Fruit fly (Drosophila melanogaster) whole organism, embryonic: ENCODE measurements around the gene CG14787.

ENCODE experiments used
- Ada2b ChIP-seq: fragments of 200-800 bp; sonication (Bioruptor generic); IDR thresholded peaks from 2 replicates; pipeline ENCODE4 v1.3.6; 2022; ENCODE audit warnings: missing biosample characterization, missing genetic modification characterization
- BEAF-32 ChIP-seq: fragments of 200-800 bp; sonication (Bioruptor generic); optimal IDR thresholded peaks from 3 replicates; lab custom pipeline; 2017; ENCODE audit warnings: missing biosample characterization, missing genetic modification characterization, mild to moderate bottlenecking, moderate library complexity, missing genetic modification reagents
- CG10147 ChIP-seq: fragments of 200-800 bp; sonication (Bioruptor generic); optimal IDR thresholded peaks from 2 replicates; lab custom pipeline; 2019; ENCODE audit warnings: missing biosample characterization, mild to moderate bottlenecking, missing genetic modification characterization, moderate library complexity
- CG11723 ChIP-seq: fragments of 200-800 bp; sonication (Bioruptor generic); optimal IDR thresholded peaks from 2 replicates; lab custom pipeline; 2017; ENCODE audit warnings: missing biosample characterization, mild to moderate bottlenecking, missing genetic modification characterization
- CG12769 ChIP-seq: fragments of 200-800 bp; sonication (Bioruptor generic); optimal IDR thresholded peaks from 2 replicates; lab custom pipeline; 2019; ENCODE audit warnings: missing biosample characterization, mild to moderate bottlenecking, missing genetic modification characterization, moderate library complexity
- CG14667 ChIP-seq: fragments of 200-800 bp; sonication (Bioruptor generic); IDR thresholded peaks from 2 replicates; pipeline ENCODE4 v1.3.6; 2022; ENCODE audit warnings: missing biosample characterization, missing genetic modification characterization
- CG14860 ChIP-seq: fragments of 200-800 bp; sonication (Bioruptor generic); IDR thresholded peaks from 3 replicates; pipeline ENCODE4 v1.3.6; 2022; ENCODE audit warnings: missing biosample characterization, missing genetic modification characterization; ENCODE audit not compliant: partially characterized antibody
- CG15269 ChIP-seq: fragments of 200-800 bp; sonication (Bioruptor generic); optimal IDR thresholded peaks from 2 replicates; lab custom pipeline; 2018; ENCODE audit warnings: missing biosample characterization, mild to moderate bottlenecking, missing genetic modification characterization, moderate library complexity
- CG17359 ChIP-seq: fragments of 200-800 bp; sonication (Bioruptor generic); optimal IDR thresholded peaks from 3 replicates; lab custom pipeline; 2018; ENCODE audit warnings: missing biosample characterization, mild to moderate bottlenecking, missing genetic modification characterization, moderate library complexity
- CG17361 ChIP-seq: fragments of 200-800 bp; sonication (Bioruptor generic); IDR thresholded peaks from 3 replicates; pipeline ENCODE4 v1.3.6; 2022; ENCODE audit warnings: missing biosample characterization, missing genetic modification characterization
- CG2129 ChIP-seq: fragments of 200-800 bp; sonication (Bioruptor generic); IDR thresholded peaks from 2 replicates; pipeline ENCODE4 v1.3.6; 2022; ENCODE audit warnings: missing biosample characterization, missing genetic modification characterization; ENCODE audit not compliant: partially characterized antibody
- CG3065 ChIP-seq: fragments of 200-800 bp; sonication (Bioruptor generic); optimal IDR thresholded peaks from 2 replicates; lab custom pipeline; 2016; ENCODE audit warnings: missing biosample characterization, missing genetic modification characterization
- CG31224 ChIP-seq: fragments of 200-800 bp; sonication (Bioruptor generic); IDR thresholded peaks from 2 replicates; pipeline ENCODE4 v1.3.6; 2022; ENCODE audit warnings: missing biosample characterization, missing genetic modification characterization
- CG3281 ChIP-seq: fragments of 200-800 bp; sonication (Bioruptor generic); optimal IDR thresholded peaks from 3 replicates; lab custom pipeline; 2017; ENCODE audit warnings: missing biosample characterization, mild to moderate bottlenecking, missing genetic modification characterization
- CG7357 ChIP-seq: fragments of 200-800 bp; sonication (Bioruptor generic); IDR thresholded peaks from 3 replicates; pipeline ENCODE4 v1.3.6; 2022; ENCODE audit warnings: missing biosample characterization, missing genetic modification characterization
- CTCF ChIP-seq: fragments of 200-800 bp; sonication (Bioruptor generic); optimal IDR thresholded peaks from 2 replicates; lab custom pipeline; 2017; ENCODE audit warnings: missing biosample characterization, mild to moderate bottlenecking, missing genetic modification characterization, moderate library complexity
- Dll ChIP-seq: fragments of 200-800 bp; sonication (Bioruptor generic); IDR thresholded peaks from 4 replicates; pipeline ENCODE4 v1.3.6; 2022; ENCODE audit warnings: missing biosample characterization, missing genetic modification characterization; ENCODE audit not compliant: partially characterized antibody
- Gsc ChIP-seq: fragments of 200-800 bp; sonication (Bioruptor generic); IDR thresholded peaks from 2 replicates; pipeline ENCODE4 v1.3.6; 2022; ENCODE audit warnings: missing biosample characterization, missing genetic modification characterization
- Mrtf ChIP-seq: fragments of 200-800 bp; sonication (Bioruptor generic); IDR thresholded peaks from 3 replicates; pipeline ENCODE4 v1.3.6; 2022; ENCODE audit warnings: missing biosample characterization, missing genetic modification characterization
- NFAT ChIP-seq: fragments of 200-800 bp; sonication (Bioruptor generic); IDR thresholded peaks from 2 replicates; pipeline ENCODE4 v1.3.6; 2022; ENCODE audit warnings: missing biosample characterization, missing genetic modification characterization
- Oli ChIP-seq: fragments of 200-800 bp; sonication (Bioruptor generic); optimal IDR thresholded peaks from 2 replicates; lab custom pipeline; 2018; ENCODE audit warnings: missing biosample characterization, mild to moderate bottlenecking, missing genetic modification characterization, moderate library complexity
- Scr ChIP-seq: fragments of 200-800 bp; sonication (Bioruptor generic); IDR thresholded peaks from 2 replicates; pipeline ENCODE4 v1.3.6; 2022; ENCODE audit warnings: missing biosample characterization, missing genetic modification characterization; ENCODE audit not compliant: partially characterized antibody
- Sox102F ChIP-seq: fragments of 200-800 bp; sonication (Bioruptor generic); optimal IDR thresholded peaks from 2 replicates; lab custom pipeline; 2018; ENCODE audit warnings: missing biosample characterization, mild to moderate bottlenecking, missing genetic modification characterization, moderate library complexity
- Taf1 ChIP-seq: fragments of 200-800 bp; sonication (Bioruptor generic); IDR thresholded peaks from 2 replicates; pipeline ENCODE4 v1.3.6; 2022; ENCODE audit warnings: missing biosample characterization, missing genetic modification characterization
- amos ChIP-seq: fragments of 200-800 bp; sonication (Bioruptor generic); IDR thresholded peaks from 2 replicates; pipeline ENCODE4 v1.3.6; 2022; ENCODE audit warnings: missing biosample characterization, missing genetic modification characterization; ENCODE audit not compliant: partially characterized antibody
- crol ChIP-seq: fragments of 200-800 bp; sonication (Bioruptor generic); IDR thresholded peaks from 2 replicates; pipeline ENCODE4 v1.3.6; 2022; ENCODE audit warnings: missing biosample characterization, missing genetic modification characterization
- gfzf ChIP-seq: fragments of 200-800 bp; sonication (Bioruptor generic); optimal IDR thresholded peaks from 2 replicates; lab custom pipeline; 2016; ENCODE audit warnings: missing biosample characterization, mild to moderate bottlenecking, missing genetic modification characterization, moderate library complexity
- hbn ChIP-seq: fragments of 200-800 bp; sonication (Bioruptor generic); IDR thresholded peaks from 2 replicates; pipeline ENCODE4 v1.3.6; 2022; ENCODE audit warnings: missing biosample characterization, missing genetic modification characterization; ENCODE audit not compliant: partially characterized antibody
- inv ChIP-seq: fragments of 200-800 bp; sonication (Bioruptor generic); IDR thresholded peaks from 2 replicates; pipeline ENCODE4 v1.3.6; 2022; ENCODE audit warnings: missing biosample characterization, missing genetic modification characterization; ENCODE audit not compliant: partially characterized antibody
- ken ChIP-seq: fragments of 200-800 bp; sonication (Bioruptor generic); IDR thresholded peaks from 3 replicates; pipeline ENCODE4 v1.3.6; 2022; ENCODE audit warnings: missing biosample characterization, missing genetic modification characterization
- lmd ChIP-seq: fragments of 200-800 bp; sonication (Bioruptor generic); IDR thresholded peaks from 2 replicates; pipeline ENCODE4 v1.3.6; 2022; ENCODE audit warnings: missing biosample characterization, missing genetic modification characterization
- mam ChIP-seq: fragments of 200-800 bp; sonication (Bioruptor generic); optimal IDR thresholded peaks from 3 replicates; lab custom pipeline; 2016; ENCODE audit warnings: missing biosample characterization, missing genetic modification characterization
- nom ChIP-seq: fragments of 200-800 bp; sonication (Bioruptor generic); optimal IDR thresholded peaks from 2 replicates; lab custom pipeline; 2017; ENCODE audit warnings: missing biosample characterization, missing genetic modification characterization, mild to moderate bottlenecking, moderate library complexity, missing genetic modification reagents
- row ChIP-seq: fragments of 200-800 bp; sonication (Bioruptor generic); IDR thresholded peaks from 3 replicates; pipeline ENCODE4 v1.3.6; 2022; ENCODE audit warnings: missing biosample characterization, missing genetic modification characterization
- sna ChIP-seq: fragments of 200-800 bp; sonication (Bioruptor generic); IDR thresholded peaks from 2 replicates; pipeline ENCODE4 v1.3.6; 2022; ENCODE audit warnings: missing biosample characterization, missing genetic modification characterization; ENCODE audit not compliant: partially characterized antibody
- sob ChIP-seq: fragments of 200-800 bp; sonication (Bioruptor generic); IDR thresholded peaks from 2 replicates; pipeline ENCODE4 v1.3.6; 2022; ENCODE audit warnings: missing biosample characterization, missing genetic modification characterization
- unc-4 ChIP-seq: fragments of 200-800 bp; sonication (Bioruptor generic); IDR thresholded peaks from 2 replicates; pipeline ENCODE4 v1.3.6; 2022; ENCODE audit warnings: missing biosample characterization, missing genetic modification characterization; ENCODE audit not compliant: partially characterized antibody
- wor ChIP-seq: fragments of 200-800 bp; sonication (Bioruptor generic); IDR thresholded peaks from 2 replicates; pipeline ENCODE4 v1.3.6; 2022; ENCODE audit warnings: missing biosample characterization, missing genetic modification characterization
- z ChIP-seq: fragments of 200-800 bp; sonication (Bioruptor generic); IDR thresholded peaks from 3 replicates; pipeline ENCODE4 v1.3.6; 2022; ENCODE audit warnings: missing biosample characterization, missing genetic modification characterization

Gene CG14787

DNA sequence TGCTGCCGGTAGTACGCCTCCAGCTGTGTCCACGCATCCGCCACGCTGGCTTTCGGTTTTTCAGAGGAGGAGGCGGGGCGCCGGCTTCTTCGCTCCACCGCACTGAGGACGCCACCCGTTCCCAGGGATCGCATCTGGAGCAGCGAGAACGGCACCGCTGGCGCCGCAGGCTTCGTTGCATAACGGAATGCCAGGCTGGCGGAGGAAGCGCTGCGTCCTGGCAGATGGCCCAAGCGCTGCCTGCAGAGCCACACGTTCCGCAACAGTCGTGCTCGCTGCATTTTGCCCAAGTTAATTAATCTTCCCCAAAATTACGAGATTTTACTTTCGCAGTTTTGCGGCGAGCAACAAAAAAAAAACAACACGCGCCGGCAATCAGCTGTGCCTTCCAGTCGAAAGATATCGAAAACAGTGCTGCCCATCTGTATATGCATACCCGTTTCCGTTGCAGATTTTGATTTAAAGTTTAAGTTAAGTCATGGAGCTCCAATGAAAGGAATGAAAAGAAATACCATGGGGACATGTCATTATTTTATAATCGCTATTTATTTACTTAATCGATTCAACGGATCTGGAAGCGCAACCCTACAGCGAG lies 1.1 kb downstream of the CG14787 start, which contains the start of gene Lrpprc2 (continued):
- TF ChIP-seq BEAF-32 (GFP tag; lab: Kevin White, UChicago) (peak; percentile 14), lmd (GFP tag; lab: Robert Waterston, UW) (no peak), CG12769 (tag; lab: Kevin White, UChicago) (no peak), unc-4 (GFP tag; lab: Robert Waterston, UW) (peak; percentile 35; the same call in 1 of the 2 replicates), Taf1 (GFP tag; lab: Robert Waterston, UW) (no peak), Oli (tag; lab: Kevin White, UChicago) (no peak), CTCF (GFP tag; lab: Kevin White, UChicago) (peak; percentile 35), crol (no peak), Gsc (GFP tag; lab: Robert Waterston, UW) (no peak), CG10147 (GFP tag; lab: Kevin White, UChicago) (no peak), inv (GFP tag; lab: Robert Waterston, UW) (no peak), ken (GFP tag; lab: Robert Waterston, UW) (no peak), CG15269 (tag; lab: Kevin White, UChicago) (no peak), CG17361 (no peak), CG7357 (GFP tag; lab: Robert Waterston, UW) (no peak), hbn (GFP tag; lab: Robert Waterston, UW) (no peak)

- TF ChIP-seq z (GFP tag; lab: Robert Waterston, UW) (no peak), Mrtf (GFP tag; lab: Robert Waterston, UW) (no peak), gfzf (no peak), Sox102F (GFP tag; lab: Kevin White, UChicago) (no peak), CG11723 (no peak), wor (GFP tag; lab: Robert Waterston, UW) (no peak), CG14667 (GFP tag; lab: Robert Waterston, UW) (no peak), CG17359 (tag; lab: Kevin White, UChicago) (no peak), sob (GFP tag; lab: Robert Waterston, UW) (no peak), CG2129 (GFP tag; lab: Robert Waterston, UW) (no peak), CTCF (GFP tag; lab: Kevin White, UChicago) (no peak), mam (GFP tag; lab: Kevin White, UChicago) (no peak), Oli (tag; lab: Kevin White, UChicago) (no peak), CG14860 (GFP tag; lab: Robert Waterston, UW) (no peak), CG3281 (GFP tag; lab: Kevin White, UChicago) (no peak)
These were observed 4.5 kb downstream of the CG14787 start, which contains the start of gene CG14785 for dm6 chrX:1456954-1457353. Gene CG14785, minus strand, starts transcription at chrX:1457054.

DNA sequence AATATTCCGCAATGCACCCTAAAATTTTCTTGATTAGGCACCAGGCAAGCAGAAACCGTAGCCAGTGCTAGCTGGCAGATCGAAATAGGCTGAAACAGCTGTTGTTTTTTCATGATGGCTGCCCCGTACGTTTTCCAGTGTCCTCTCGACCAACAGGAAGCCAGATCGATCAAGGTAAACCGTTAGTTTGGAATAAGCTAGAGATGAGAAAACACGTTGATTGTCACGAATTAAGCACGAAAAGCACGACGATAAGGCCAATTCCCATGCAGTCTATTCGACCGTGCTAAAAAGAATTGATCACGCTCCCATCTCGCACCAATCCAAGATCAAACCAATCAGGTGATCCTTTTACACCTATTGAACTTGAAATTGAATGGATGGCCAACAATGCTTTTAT lies 6.6 kb downstream of the CG14787 start:
- TF ChIP-seq CG31224 (GFP tag; lab: Robert Waterston, UW), result peak; percentile 8; the same call in 1 of the 2 replicates
- TF ChIP-seq amos (GFP tag; lab: Robert Waterston, UW), result 0 out of 2 replicates have a peak, but pooled peaks have one; percentile 25
- no peak for TF ChIP-seq Ada2b (GFP tag; lab: Robert Waterston, UW)
- TF ChIP-seq BEAF-32 (GFP tag; lab: Kevin White, UChicago), result peak; percentile 38
- no peak for TF ChIP-seq NFAT (GFP tag; lab: Robert Waterston, UW)
- TF ChIP-seq sna (GFP tag; lab: Robert Waterston, UW), result 0 out of 2 replicates have a peak, but pooled peaks have one; percentile 21
- 0 out of 3 replicates have a peak, but pooled peaks have one; percentile 19 for TF ChIP-seq row (GFP tag; lab: Robert Waterston, UW)
- peak; percentile 53; the same call in 1 of the 4 replicates for TF ChIP-seq Dll
- TF ChIP-seq nom (GFP tag; lab: Kevin White, UChicago), result no peak
- TF ChIP-seq Scr, result peak; percentile 34; the same call in 1 of the 2 replicates
- no peak for TF ChIP-seq CG3065 (GFP tag; lab: Kevin White, UChicago)
- TF ChIP-seq, all 482 proteins: peak for 7
